Fruit fly (Drosophila melanogaster) whole organism, prepupa: ENCODE data around the gene CG18649.

ENCODE experiments used
- CG10669 ChIP-seq: fragments of 200-800 bp; sonication (Bioruptor generic); optimal IDR thresholded peaks from 3 replicates; lab custom pipeline; 2018; ENCODE audit warnings: missing biosample characterization, mild to moderate bottlenecking, missing genetic modification characterization, moderate library complexity
- CG15336 ChIP-seq: fragments of 200-800 bp; sonication (Bioruptor generic); IDR thresholded peaks from 2 replicates; pipeline ENCODE4 v1.3.6; 2022; ENCODE audit warnings: missing biosample characterization, missing genetic modification characterization
- CG1621 ChIP-seq: fragments of 200-800 bp; sonication (Bioruptor generic); optimal IDR thresholded peaks from 3 replicates; lab custom pipeline; 2018; ENCODE audit warnings: missing biosample characterization, mild to moderate bottlenecking, missing genetic modification characterization
- CG16779 ChIP-seq: fragments of 200-800 bp; sonication (Bioruptor generic); optimal IDR thresholded peaks from 3 replicates; lab custom pipeline; 2017; ENCODE audit warnings: missing biosample characterization, mild to moderate bottlenecking, missing genetic modification characterization
- CG3032 ChIP-seq: fragments of 200-800 bp; optimal IDR thresholded peaks from 2 replicates; lab custom pipeline; 2019; ENCODE audit warnings: missing biosample characterization, mild to moderate bottlenecking, missing genetic modification characterization, moderate library complexity
- CG31627 ChIP-seq: fragments of 200-800 bp; sonication (Bioruptor generic); optimal IDR thresholded peaks from 3 replicates; lab custom pipeline; 2016; ENCODE audit warnings: missing biosample characterization, missing genetic modification characterization
- CG34406 ChIP-seq: fragments of 200-800 bp; sonication (Bioruptor generic); optimal IDR thresholded peaks from 3 replicates; lab custom pipeline; 2016; ENCODE audit warnings: missing biosample characterization, missing genetic modification characterization
- CG3919 ChIP-seq: fragments of 200-800 bp; sonication (Bioruptor generic); optimal IDR thresholded peaks from 3 replicates; lab custom pipeline; 2016; ENCODE audit warnings: missing biosample characterization, missing genetic modification characterization
- CG4318 ChIP-seq: fragments of 200-800 bp; sonication (Bioruptor generic); optimal IDR thresholded peaks from 3 replicates; lab custom pipeline; 2017; ENCODE audit warnings: missing biosample characterization, mild to moderate bottlenecking, missing genetic modification characterization
- CG6808 ChIP-seq: fragments of 200-800 bp; sonication (Bioruptor generic); optimal IDR thresholded peaks from 3 replicates; lab custom pipeline; 2017; ENCODE audit warnings: missing biosample characterization, missing genetic modification characterization, mild to moderate bottlenecking, moderate library complexity, missing genetic modification reagents
- CG6854 ChIP-seq: fragments of 200-800 bp; sonication (Bioruptor generic); optimal IDR thresholded peaks from 2 replicates; lab custom pipeline; 2017; ENCODE audit warnings: missing biosample characterization, mild to moderate bottlenecking, missing genetic modification characterization
- CG7368 ChIP-seq: fragments of 200-800 bp; sonication (Bioruptor generic); optimal IDR thresholded peaks from 3 replicates; lab custom pipeline; 2016; ENCODE audit warnings: missing biosample characterization, missing genetic modification characterization
- CG8119 ChIP-seq: fragments of 200-800 bp; sonication (Bioruptor generic); IDR thresholded peaks from 3 replicates; pipeline ENCODE4 v1.3.6; 2022; ENCODE audit warnings: missing biosample characterization, missing genetic modification characterization
- CG8632 ChIP-seq: fragments of 200-800 bp; sonication (Bioruptor generic); optimal IDR thresholded peaks from 3 replicates; lab custom pipeline; 2016; ENCODE audit warnings: missing biosample characterization, missing genetic modification characterization
- CG9139 ChIP-seq: fragments of 200-800 bp; sonication (Bioruptor generic); optimal IDR thresholded peaks from 3 replicates; lab custom pipeline; 2017; ENCODE audit warnings: missing biosample characterization, mild to moderate bottlenecking, missing genetic modification characterization
- Eip78C ChIP-seq: fragments of 200-800 bp; sonication (Bioruptor generic); peaks from one replicate; lab custom pipeline; 2016; ENCODE audit warnings: missing biosample characterization, missing genetic modification characterization
- Eip93F ChIP-seq: fragments of 200-800 bp; sonication (Bioruptor generic); optimal IDR thresholded peaks from 2 replicates; lab custom pipeline; 2016; ENCODE audit warnings: missing biosample characterization, mild to moderate bottlenecking, missing genetic modification characterization
- Ets21C ChIP-seq: fragments of 200-800 bp; sonication (Bioruptor generic); optimal IDR thresholded peaks from 3 replicates; lab custom pipeline; 2016; ENCODE audit warnings: missing biosample characterization, missing genetic modification characterization
- Ets96B ChIP-seq: fragments of 200-800 bp; optimal IDR thresholded peaks from 2 replicates; lab custom pipeline; 2019; ENCODE audit warnings: missing biosample characterization, mild to moderate bottlenecking, missing genetic modification characterization, moderate library complexity
- Gug ChIP-seq: fragments of 200-800 bp; sonication (Bioruptor generic); IDR thresholded peaks from 2 replicates; pipeline ENCODE4 v1.3.6; 2022; ENCODE audit warnings: missing biosample characterization, missing genetic modification characterization
- Hr38 ChIP-seq: sonication (Bioruptor generic); optimal IDR thresholded peaks from 2 replicates; lab custom pipeline; 2016; ENCODE audit warnings: missing biosample characterization, missing genetic modification characterization
- Hr39 ChIP-seq: fragments of 200-800 bp; sonication (Bioruptor generic); optimal IDR thresholded peaks from 2 replicates; lab custom pipeline; 2016; ENCODE audit warnings: missing biosample characterization, missing genetic modification characterization
- Hr4 ChIP-seq: fragments of 200-800 bp; sonication (Bioruptor generic); optimal IDR thresholded peaks from 3 replicates; lab custom pipeline; 2016; ENCODE audit warnings: missing biosample characterization, missing genetic modification characterization
- Lpt ChIP-seq: fragments of 200-800 bp; sonication (Bioruptor generic); optimal IDR thresholded peaks from 3 replicates; lab custom pipeline; 2016; ENCODE audit warnings: missing biosample characterization, missing genetic modification characterization
- Met ChIP-seq: fragments of 200-800 bp; sonication (Bioruptor generic); optimal IDR thresholded peaks from 3 replicates; lab custom pipeline; 2016; ENCODE audit warnings: missing biosample characterization, missing genetic modification characterization
- OdsH ChIP-seq: fragments of 200-800 bp; sonication (Bioruptor generic); optimal IDR thresholded peaks from 3 replicates; lab custom pipeline; 2016; ENCODE audit warnings: missing biosample characterization, missing genetic modification characterization
- achi ChIP-seq: fragments of 200-800 bp; sonication (Bioruptor generic); optimal IDR thresholded peaks from 3 replicates; lab custom pipeline; 2016; ENCODE audit warnings: missing biosample characterization, missing genetic modification characterization
- acj6 ChIP-seq: fragments of 200-800 bp; sonication (Bioruptor generic); optimal IDR thresholded peaks from 3 replicates; lab custom pipeline; 2016; ENCODE audit warnings: missing biosample characterization, missing genetic modification characterization
- cyc ChIP-seq: fragments of 200-800 bp; sonication (Bioruptor generic); optimal IDR thresholded peaks from 3 replicates; lab custom pipeline; 2016; ENCODE audit warnings: missing biosample characterization, missing genetic modification characterization
- dac ChIP-seq: fragments of 200-800 bp; sonication (Bioruptor generic); optimal IDR thresholded peaks from 2 replicates; lab custom pipeline; 2017; ENCODE audit warnings: missing biosample characterization, mild to moderate bottlenecking, missing genetic modification characterization
- dsx ChIP-seq: fragments of 200-800 bp; optimal IDR thresholded peaks from 3 replicates; lab custom pipeline; 2019; ENCODE audit warnings: missing biosample characterization, mild to moderate bottlenecking, missing genetic modification characterization, moderate library complexity; ENCODE audit not compliant: poor library complexity, severe bottlenecking
- eg ChIP-seq: fragments of 200-800 bp; sonication (Bioruptor generic); IDR thresholded peaks from 3 replicates; pipeline ENCODE4 v1.3.6; 2022; ENCODE audit warnings: missing biosample characterization, missing genetic modification characterization
- esn ChIP-seq: fragments of 200-800 bp; sonication (Bioruptor generic); optimal IDR thresholded peaks from 2 replicates; lab custom pipeline; 2016; ENCODE audit warnings: missing biosample characterization, mild to moderate bottlenecking, missing genetic modification characterization, moderate library complexity
- fd59A ChIP-seq: fragments of 200-800 bp; sonication (Bioruptor generic); optimal IDR thresholded peaks from 2 replicates; lab custom pipeline; 2017; ENCODE audit warnings: missing biosample characterization, mild to moderate bottlenecking, missing genetic modification characterization, missing genetic modification reagents
- fd85E ChIP-seq: fragments of 200-800 bp; sonication (Bioruptor generic); optimal IDR thresholded peaks from 3 replicates; lab custom pipeline; 2016; ENCODE audit warnings: missing biosample characterization, missing genetic modification characterization
- fkh ChIP-seq: fragments of 200-800 bp; sonication (Bioruptor generic); optimal IDR thresholded peaks from 3 replicates; lab custom pipeline; 2017; ENCODE audit warnings: missing biosample characterization, mild to moderate bottlenecking, missing genetic modification characterization, moderate library complexity
- pdm3 ChIP-seq: fragments of 200-800 bp; sonication (Bioruptor generic); optimal IDR thresholded peaks from 3 replicates; lab custom pipeline; 2016; ENCODE audit warnings: missing biosample characterization, missing genetic modification characterization
- spab ChIP-seq: fragments of 200-800 bp; sonication (Bioruptor generic); optimal IDR thresholded peaks from 2 replicates; lab custom pipeline; 2017; ENCODE audit warnings: missing biosample characterization, mild to moderate bottlenecking, missing genetic modification characterization, missing genetic modification reagents
- svp ChIP-seq: fragments of 200-800 bp; sonication (Bioruptor generic); peaks from one replicate; lab custom pipeline; 2016; ENCODE audit warnings: missing biosample characterization, missing genetic modification characterization

CG18649 gene

DNA sequence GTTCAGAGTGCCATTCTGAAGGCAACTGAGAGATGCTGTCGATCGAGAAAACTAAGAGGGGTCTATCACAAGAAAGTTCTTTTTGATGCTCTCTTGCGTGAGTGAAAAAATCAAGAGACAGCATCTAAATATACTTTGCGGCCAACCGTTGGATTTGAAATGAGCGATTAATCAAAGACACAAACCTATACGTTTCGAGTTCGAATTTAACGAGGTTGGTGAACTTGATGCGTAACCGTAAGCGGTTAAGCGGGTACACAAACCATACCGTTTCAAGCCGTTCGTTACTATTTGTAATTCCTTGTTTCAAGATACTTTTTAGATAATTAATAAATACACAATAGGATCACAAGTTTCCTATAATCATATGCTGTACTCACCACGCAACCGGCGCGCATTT, 18.2 kb upstream of the CG18649 start:
- TF ChIP-seq CG4318 (GFP tag; lab: Kevin White, UChicago) = no peak
- TF ChIP-seq Ets96B (tag; lab: Kevin White, UChicago) = no peak
- no peak for TF ChIP-seq achi
- no peak for TF ChIP-seq CG10669
- TF ChIP-seq CG6808 (GFP tag; lab: Kevin White, UChicago) = no peak
- TF ChIP-seq cyc (GFP tag; lab: Kevin White, UChicago) = no peak
- no peak for TF ChIP-seq dac
- TF ChIP-seq Lpt = no peak
- TF ChIP-seq Hr4 (GFP tag; lab: Kevin White, UChicago) = no peak
- TF ChIP-seq acj6 (GFP tag; lab: Kevin White, UChicago) = no peak
- TF ChIP-seq Eip78C (GFP tag; lab: Kevin White, UChicago) = no peak
- no peak for TF ChIP-seq svp (GFP tag; lab: Kevin White, UChicago)

DNA sequence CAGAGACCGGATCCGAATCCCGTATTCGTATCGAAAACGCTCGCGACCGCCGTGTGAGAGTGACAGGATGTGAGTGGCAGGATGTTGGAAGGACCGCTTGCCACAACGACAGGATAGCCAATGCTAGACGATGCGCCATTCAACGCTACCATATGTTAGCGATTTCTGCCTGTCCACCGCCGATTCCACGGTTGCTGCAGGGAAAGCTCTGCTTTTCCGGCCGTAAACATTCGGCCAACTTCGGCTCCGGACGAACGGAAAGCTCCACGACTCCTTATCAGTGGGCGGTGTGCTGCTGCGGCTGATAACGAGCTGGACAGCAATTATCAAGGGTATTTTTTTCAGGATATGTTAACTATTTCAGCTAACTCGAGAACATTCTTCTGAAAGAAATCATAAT, 10.9 kb upstream of the CG18649 start, which contains the start of gene Sytbeta:
Gene Sytbeta (minus strand): TSS at position 101 of the 400 bp plus-strand sequence.
- TF ChIP-seq achi (no peak), dac (no peak), CG31627 (GFP tag; lab: Kevin White, UChicago) (no peak), dsx (GFP tag; lab: Kevin White, UChicago) (no peak), Lpt (no peak), Met (GFP tag; lab: Kevin White, UChicago) (no peak), CG10669 (no peak)
- TF ChIP-seq, all 60 proteins: peak for 0

- no peak for TF ChIP-seq Hr4 (GFP tag; lab: Kevin White, UChicago)
- TF ChIP-seq Met (GFP tag; lab: Kevin White, UChicago) = no peak
- no peak for TF ChIP-seq Ets21C
- no peak for TF ChIP-seq CG10669
- no peak for TF ChIP-seq esn (GFP tag; lab: Kevin White, UChicago)
- no peak for TF ChIP-seq CG9139
- no peak for TF ChIP-seq eg (GFP tag; lab: Robert Waterston, UW)
- no peak for TF ChIP-seq CG3919 (GFP tag; lab: Kevin White, UChicago)
- no peak for TF ChIP-seq OdsH
- no peak for TF ChIP-seq CG34406
- TF ChIP-seq Eip93F (GFP tag; lab: Kevin White, UChicago) = no peak
- no peak for TF ChIP-seq spab (GFP tag; lab: Kevin White, UChicago)
- no peak for TF ChIP-seq CG8632 (GFP tag; lab: Kevin White, UChicago)
- no peak for TF ChIP-seq CG16779
- TF ChIP-seq cyc (GFP tag; lab: Kevin White, UChicago) = no peak
- TF ChIP-seq achi = no peak
- TF ChIP-seq Hr39 (GFP tag; lab: Kevin White, UChicago) = no peak
- TF ChIP-seq pdm3 = no peak
- TF ChIP-seq, all 60 proteins: peak for 0
Observed at dm6 chr3L:15061605-15062004, 7.7 kb upstream of the CG18649 start, which contains the start of gene CG13460. Gene CG13460 (minus strand): TSS chr3L:15061705.

DNA sequence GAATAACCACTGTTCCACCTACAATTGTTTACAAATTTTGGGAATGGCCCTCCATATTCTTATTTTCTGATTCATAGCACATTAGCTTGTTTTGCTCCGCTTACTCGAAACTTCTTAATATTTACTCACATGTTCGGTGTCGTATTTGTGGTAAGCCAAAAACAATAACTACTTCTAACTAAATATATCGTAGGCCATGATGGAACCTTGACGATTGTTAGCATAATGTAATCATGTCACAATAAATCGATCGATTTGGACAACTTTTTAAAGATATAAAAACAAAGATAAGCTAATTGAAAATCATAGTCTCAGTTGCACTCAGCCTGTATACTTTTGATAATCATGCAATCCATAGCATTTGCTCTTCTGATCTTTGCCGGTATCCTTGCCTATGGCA, 542 bp upstream of the CG18649 start, which contains the start of gene EAChm:
Gene EAChm (plus strand): TSS at position 301 of the 400 bp plus-strand sequence.
- TF ChIP-seq CG1621 (tag; lab: Kevin White, UChicago) = no peak
- TF ChIP-seq Gug (GFP tag; lab: Robert Waterston, UW) = no peak
- no peak for TF ChIP-seq eg (GFP tag; lab: Robert Waterston, UW)
- TF ChIP-seq CG34406 = no peak
- no peak for TF ChIP-seq CG7368 (GFP tag; lab: Kevin White, UChicago)
- no peak for TF ChIP-seq svp (GFP tag; lab: Kevin White, UChicago)
- no peak for TF ChIP-seq CG6854 (GFP tag; lab: Kevin White, UChicago)
- no peak for TF ChIP-seq fd59A
- TF ChIP-seq CG8119 = no peak
- TF ChIP-seq Hr38 (GFP tag; lab: Kevin White, UChicago) = no peak
- TF ChIP-seq fd85E (GFP tag; lab: Kevin White, UChicago) = no peak
- TF ChIP-seq CG15336 (GFP tag; lab: Robert Waterston, UW) = no peak
- TF ChIP-seq fkh (GFP tag; lab: Kevin White, UChicago) = no peak
- TF ChIP-seq CG9139 = no peak
- TF ChIP-seq Met (GFP tag; lab: Kevin White, UChicago) = no peak
- TF ChIP-seq acj6 (GFP tag; lab: Kevin White, UChicago) = no peak
- TF ChIP-seq dac = no peak
- no peak for TF ChIP-seq CG8632 (GFP tag; lab: Kevin White, UChicago)
- TF ChIP-seq CG3032 (tag; lab: Kevin White, UChicago) = no peak
